Worm (Caenorhabditis elegans): ENCODE measurements around the gene dph-3.

Gene dph-3

ce11 chrIV:9714264-9714663 is 7.3 kb downstream of the dph-3 start:
- TF ChIP-seq unc-86 (tag; optimal IDR thresholded peaks at IDR 0.05): no peak
- TF ChIP-seq ceh-31 (tag; optimal IDR thresholded peaks at IDR 0.05): no peak
- TF ChIP-seq pax-1 (tag; optimal IDR thresholded peaks at IDR 0.05): no peak

- TF ChIP-seq elt-2 (tag; optimal IDR thresholded peaks at IDR 0.05) (peak; percentile 33), hlh-15 (tag; optimal IDR thresholded peaks at IDR 0.05) (no peak)
Measured at ce11 chrIV:9716490-9716889, 9.5 kb downstream of the dph-3 start.

- TF ChIP-seq ztf-16 (tag; optimal IDR thresholded peaks at IDR 0.05) (no peak), K09A11.1 (tag; optimal IDR thresholded peaks at IDR 0.05; ENCODE audit: insufficient read depth) (no peak), ceh-45 (GFP tag; IDR thresholded peaks at IDR 0.05) (no peak), mec-3 (tag; optimal IDR thresholded peaks at IDR 0.05; ENCODE audit: borderline replicate concordance) (no peak), nhr-11 (tag; optimal IDR thresholded peaks at IDR 0.05) (no peak), gmeb-2 (tag; optimal IDR thresholded peaks at IDR 0.05) (no peak), pros-1 (tag; optimal IDR thresholded peaks at IDR 0.05) (no peak), unc-3 (GFP tag; conservative IDR thresholded peaks at IDR 0.05) (no peak), unc-3 (tag; optimal IDR thresholded peaks at IDR 0.05) (no peak), ceh-2 (tag; optimal IDR thresholded peaks at IDR 0.05) (no peak), hlh-6 (tag; optimal IDR thresholded peaks at IDR 0.05) (no peak), elt-2 (tag; optimal IDR thresholded peaks at IDR 0.05) (no peak), ceh-18 (tag; optimal IDR thresholded peaks at IDR 0.05) (no peak), pqm-1 (tag; optimal IDR thresholded peaks at IDR 0.05) (no peak), dve-1 (tag; optimal IDR thresholded peaks at IDR 0.05) (no peak), syd-9 (tag; optimal IDR thresholded peaks at IDR 0.05) (no peak), nfya-1 (tag; optimal IDR thresholded peaks at IDR 0.05) (no peak), tbx-2 (tag; optimal IDR thresholded peaks at IDR 0.05) (no peak), ceh-48 (tag; optimal IDR thresholded peaks at IDR 0.05) (no peak), hlh-13 (GFP tag; optimal IDR thresholded peaks at IDR 0.05) (no peak), npax-4 (tag; optimal IDR thresholded peaks at IDR 0.05) (no peak)
Measured at ce11 chrIV:9717844-9718243, 10.9 kb downstream of the dph-3 start.

ce11 chrIV:9718396-9718795 is 11.4 kb downstream of the dph-3 start:
- TF ChIP-seq dve-1 (tag; optimal IDR thresholded peaks at IDR 0.05): peak; percentile 69
- TF ChIP-seq pqm-1 (tag; optimal IDR thresholded peaks at IDR 0.05): no peak
- no peak for TF ChIP-seq sox-4 (tag; optimal IDR thresholded peaks at IDR 0.05)
- no peak for TF ChIP-seq T23F11.4 (GFP tag; optimal IDR thresholded peaks at IDR 0.05)
- no peak for TF ChIP-seq unc-86 (tag; optimal IDR thresholded peaks at IDR 0.05)
- no peak for TF ChIP-seq Y22D7AL.16 (tag; optimal IDR thresholded peaks at IDR 0.05)
- peak; percentile 69 for TF ChIP-seq ceh-31 (tag; optimal IDR thresholded peaks at IDR 0.05)
- peak; percentile 3 for TF ChIP-seq pat-9 (tag; optimal IDR thresholded peaks at IDR 0.05)
- TF ChIP-seq nfya-1 (tag; optimal IDR thresholded peaks at IDR 0.05): peak; percentile 77
- no peak for TF ChIP-seq ceh-24 (tag; optimal IDR thresholded peaks at IDR 0.05)
- no peak for TF ChIP-seq pha-4 (tag; optimal IDR thresholded peaks at IDR 0.05)
- TF ChIP-seq F13H6.1 (tag; optimal IDR thresholded peaks at IDR 0.05): peak; percentile 17
- TF ChIP-seq nhr-11 (tag; optimal IDR thresholded peaks at IDR 0.05): no peak
- TF ChIP-seq pax-1 (tag; optimal IDR thresholded peaks at IDR 0.05): no peak
- no peak for TF ChIP-seq ceh-45 (GFP tag; IDR thresholded peaks at IDR 0.05)
- no peak for TF ChIP-seq sox-2 (GFP tag; IDR thresholded peaks at IDR 0.05)
- no peak for TF ChIP-seq ztf-16 (tag; optimal IDR thresholded peaks at IDR 0.05)
- no peak for TF ChIP-seq nhr-232 (tag; optimal IDR thresholded peaks at IDR 0.05)
- no peak for TF ChIP-seq npax-4 (tag; optimal IDR thresholded peaks at IDR 0.05)
- TF ChIP-seq rnt-1 (tag; optimal IDR thresholded peaks at IDR 0.05): peak; percentile 66
- TF ChIP-seq ama-1 (optimal IDR thresholded peaks at IDR 0.05): no peak
- TF ChIP-seq tbx-2 (tag; optimal IDR thresholded peaks at IDR 0.05): peak; percentile 73
- TF ChIP-seq ceh-14 (tag; optimal IDR thresholded peaks at IDR 0.05): peak; percentile 12
- no peak for TF ChIP-seq ref-2 (tag; optimal IDR thresholded peaks at IDR 0.05)
- TF ChIP-seq syd-9 (tag; optimal IDR thresholded peaks at IDR 0.05): peak; percentile 22
- no peak for TF ChIP-seq ceh-2 (tag; optimal IDR thresholded peaks at IDR 0.05)
- TF ChIP-seq eyg-1 (tag; optimal IDR thresholded peaks at IDR 0.05): no peak
- TF ChIP-seq lin-11 (tag; optimal IDR thresholded peaks at IDR 0.05): no peak
- TF ChIP-seq pag-3 (tag; optimal IDR thresholded peaks at IDR 0.05; ENCODE audit: borderline replicate concordance): no peak
- no peak for TF ChIP-seq hlh-30 (tag; optimal IDR thresholded peaks at IDR 0.05; ENCODE audit: insufficient read depth)
- TF ChIP-seq C08G9.2 (tag; optimal IDR thresholded peaks at IDR 0.05): no peak
- no peak for TF ChIP-seq unc-3 (GFP tag; conservative IDR thresholded peaks at IDR 0.05)
- no peak for TF ChIP-seq unc-3 (tag; optimal IDR thresholded peaks at IDR 0.05)
- TF ChIP-seq ceh-9 (tag; optimal IDR thresholded peaks at IDR 0.05): no peak
- no peak for TF ChIP-seq ceh-6 (GFP tag; optimal IDR thresholded peaks at IDR 0.05)
- TF ChIP-seq mec-3 (tag; optimal IDR thresholded peaks at IDR 0.05; ENCODE audit: borderline replicate concordance): no peak
- no peak for TF ChIP-seq odd-2 (tag; optimal IDR thresholded peaks at IDR 0.05)
